Fruit fly (Drosophila melanogaster) whole organism, prepupa: ENCODE results near the gene pum.

Experiments
- CG10631 ChIP-seq: fragments of 200-800 bp; sonication (Bioruptor generic); optimal IDR thresholded peaks from 2 replicates; lab custom pipeline; 2016; ENCODE audit warnings: missing biosample characterization, missing genetic modification characterization
- CG10669 ChIP-seq: fragments of 200-800 bp; sonication (Bioruptor generic); optimal IDR thresholded peaks from 3 replicates; lab custom pipeline; 2018; ENCODE audit warnings: missing biosample characterization, mild to moderate bottlenecking, missing genetic modification characterization, moderate library complexity
- CG11762 ChIP-seq: fragments of 200-800 bp; sonication (Bioruptor generic); optimal IDR thresholded peaks from 3 replicates; lab custom pipeline; 2016; ENCODE audit warnings: missing biosample characterization, missing genetic modification characterization; ENCODE audit not compliant: insufficient read depth
- CG15336 ChIP-seq: fragments of 200-800 bp; sonication (Bioruptor generic); IDR thresholded peaks from 2 replicates; pipeline ENCODE4 v1.3.6; 2022; ENCODE audit warnings: missing biosample characterization, missing genetic modification characterization
- CG3032 ChIP-seq: fragments of 200-800 bp; optimal IDR thresholded peaks from 2 replicates; lab custom pipeline; 2019; ENCODE audit warnings: missing biosample characterization, mild to moderate bottlenecking, missing genetic modification characterization, moderate library complexity
- CG31627 ChIP-seq: fragments of 200-800 bp; sonication (Bioruptor generic); optimal IDR thresholded peaks from 3 replicates; lab custom pipeline; 2016; ENCODE audit warnings: missing biosample characterization, missing genetic modification characterization
- CG34406 ChIP-seq: fragments of 200-800 bp; sonication (Bioruptor generic); optimal IDR thresholded peaks from 3 replicates; lab custom pipeline; 2016; ENCODE audit warnings: missing biosample characterization, missing genetic modification characterization
- CG6276 ChIP-seq: fragments of 200-800 bp; sonication (Bioruptor generic); optimal IDR thresholded peaks from 2 replicates; lab custom pipeline; 2017; ENCODE audit warnings: missing biosample characterization, mild to moderate bottlenecking, missing genetic modification characterization
- CG6792 ChIP-seq: fragments of 200-800 bp; sonication (Bioruptor generic); optimal IDR thresholded peaks from 3 replicates; lab custom pipeline; 2016; ENCODE audit warnings: missing biosample characterization, missing genetic modification characterization
- CG6854 ChIP-seq: fragments of 200-800 bp; sonication (Bioruptor generic); optimal IDR thresholded peaks from 2 replicates; lab custom pipeline; 2017; ENCODE audit warnings: missing biosample characterization, mild to moderate bottlenecking, missing genetic modification characterization
- CG7368 ChIP-seq: fragments of 200-800 bp; sonication (Bioruptor generic); optimal IDR thresholded peaks from 3 replicates; lab custom pipeline; 2016; ENCODE audit warnings: missing biosample characterization, missing genetic modification characterization
- CG8632 ChIP-seq: fragments of 200-800 bp; sonication (Bioruptor generic); optimal IDR thresholded peaks from 3 replicates; lab custom pipeline; 2016; ENCODE audit warnings: missing biosample characterization, missing genetic modification characterization
- Eip75B ChIP-seq: fragments of 200-800 bp; sonication (Bioruptor generic); optimal IDR thresholded peaks from 3 replicates; lab custom pipeline; 2016; ENCODE audit warnings: missing biosample characterization, missing genetic modification characterization
- Eip93F ChIP-seq: fragments of 200-800 bp; sonication (Bioruptor generic); optimal IDR thresholded peaks from 2 replicates; lab custom pipeline; 2016; ENCODE audit warnings: missing biosample characterization, mild to moderate bottlenecking, missing genetic modification characterization
- Ets21C ChIP-seq: fragments of 200-800 bp; sonication (Bioruptor generic); optimal IDR thresholded peaks from 3 replicates; lab custom pipeline; 2016; ENCODE audit warnings: missing biosample characterization, missing genetic modification characterization
- Ets96B ChIP-seq: fragments of 200-800 bp; optimal IDR thresholded peaks from 2 replicates; lab custom pipeline; 2019; ENCODE audit warnings: missing biosample characterization, mild to moderate bottlenecking, missing genetic modification characterization, moderate library complexity
- Hr38 ChIP-seq: sonication (Bioruptor generic); optimal IDR thresholded peaks from 2 replicates; lab custom pipeline; 2016; ENCODE audit warnings: missing biosample characterization, missing genetic modification characterization
- Hr39 ChIP-seq: fragments of 200-800 bp; sonication (Bioruptor generic); optimal IDR thresholded peaks from 2 replicates; lab custom pipeline; 2016; ENCODE audit warnings: missing biosample characterization, missing genetic modification characterization
- Lpt ChIP-seq: fragments of 200-800 bp; sonication (Bioruptor generic); optimal IDR thresholded peaks from 3 replicates; lab custom pipeline; 2016; ENCODE audit warnings: missing biosample characterization, missing genetic modification characterization
- OdsH ChIP-seq: fragments of 200-800 bp; sonication (Bioruptor generic); optimal IDR thresholded peaks from 3 replicates; lab custom pipeline; 2016; ENCODE audit warnings: missing biosample characterization, missing genetic modification characterization
- Smox ChIP-seq: fragments of 200-800 bp; sonication (Bioruptor generic); optimal IDR thresholded peaks from 3 replicates; lab custom pipeline; 2016; ENCODE audit warnings: missing biosample characterization, missing genetic modification characterization
- Sox14 ChIP-seq: fragments of 200-800 bp; sonication (Bioruptor generic); optimal IDR thresholded peaks from 3 replicates; lab custom pipeline; 2016; ENCODE audit warnings: missing biosample characterization, missing genetic modification characterization
- Sox15 ChIP-seq: fragments of 200-800 bp; sonication (Bioruptor generic); optimal IDR thresholded peaks from 3 replicates; lab custom pipeline; 2016; ENCODE audit warnings: missing biosample characterization, missing genetic modification characterization
- achi ChIP-seq: fragments of 200-800 bp; sonication (Bioruptor generic); optimal IDR thresholded peaks from 3 replicates; lab custom pipeline; 2016; ENCODE audit warnings: missing biosample characterization, missing genetic modification characterization
- acj6 ChIP-seq: fragments of 200-800 bp; sonication (Bioruptor generic); optimal IDR thresholded peaks from 3 replicates; lab custom pipeline; 2016; ENCODE audit warnings: missing biosample characterization, missing genetic modification characterization
- cyc ChIP-seq: fragments of 200-800 bp; sonication (Bioruptor generic); optimal IDR thresholded peaks from 3 replicates; lab custom pipeline; 2016; ENCODE audit warnings: missing biosample characterization, missing genetic modification characterization
- dac ChIP-seq: fragments of 200-800 bp; sonication (Bioruptor generic); optimal IDR thresholded peaks from 2 replicates; lab custom pipeline; 2017; ENCODE audit warnings: missing biosample characterization, mild to moderate bottlenecking, missing genetic modification characterization
- dsx ChIP-seq: fragments of 200-800 bp; optimal IDR thresholded peaks from 3 replicates; lab custom pipeline; 2019; ENCODE audit warnings: missing biosample characterization, mild to moderate bottlenecking, missing genetic modification characterization, moderate library complexity; ENCODE audit not compliant: poor library complexity, severe bottlenecking
- eg ChIP-seq: fragments of 200-800 bp; sonication (Bioruptor generic); IDR thresholded peaks from 3 replicates; pipeline ENCODE4 v1.3.6; 2022; ENCODE audit warnings: missing biosample characterization, missing genetic modification characterization
- fd59A ChIP-seq: fragments of 200-800 bp; sonication (Bioruptor generic); optimal IDR thresholded peaks from 2 replicates; lab custom pipeline; 2017; ENCODE audit warnings: missing biosample characterization, mild to moderate bottlenecking, missing genetic modification characterization, missing genetic modification reagents
- lz ChIP-seq: fragments of 200-800 bp; sonication (Bioruptor generic); optimal IDR thresholded peaks from 3 replicates; lab custom pipeline; 2016; ENCODE audit warnings: missing biosample characterization, missing genetic modification characterization
- net ChIP-seq: fragments of 200-800 bp; sonication (Bioruptor generic); optimal IDR thresholded peaks from 3 replicates; lab custom pipeline; 2016; ENCODE audit warnings: missing biosample characterization, missing genetic modification characterization
- pdm3 ChIP-seq: fragments of 200-800 bp; sonication (Bioruptor generic); optimal IDR thresholded peaks from 3 replicates; lab custom pipeline; 2016; ENCODE audit warnings: missing biosample characterization, missing genetic modification characterization
- salr ChIP-seq, 2 experiments: fragments of 200-800 bp; sonication (Bioruptor generic); optimal IDR thresholded peaks; 3 replicates each; lab custom pipeline; 2016 to 2018; ENCODE audit warnings: missing biosample characterization in 2 of 2, missing genetic modification characterization in 2 of 2, mild to moderate bottlenecking in 1 of 2
- svp ChIP-seq: fragments of 200-800 bp; sonication (Bioruptor generic); peaks from one replicate; lab custom pipeline; 2016; ENCODE audit warnings: missing biosample characterization, missing genetic modification characterization
- topi ChIP-seq: fragments of 200-800 bp; sonication (Bioruptor generic); optimal IDR thresholded peaks from 3 replicates; lab custom pipeline; 2016; ENCODE audit warnings: missing biosample characterization, missing genetic modification characterization
- vri ChIP-seq: fragments of 200-800 bp; sonication (Bioruptor generic); optimal IDR thresholded peaks from 3 replicates; lab custom pipeline; 2016; ENCODE audit warnings: missing biosample characterization, mild to moderate bottlenecking, missing genetic modification characterization

pum gene

DNA sequence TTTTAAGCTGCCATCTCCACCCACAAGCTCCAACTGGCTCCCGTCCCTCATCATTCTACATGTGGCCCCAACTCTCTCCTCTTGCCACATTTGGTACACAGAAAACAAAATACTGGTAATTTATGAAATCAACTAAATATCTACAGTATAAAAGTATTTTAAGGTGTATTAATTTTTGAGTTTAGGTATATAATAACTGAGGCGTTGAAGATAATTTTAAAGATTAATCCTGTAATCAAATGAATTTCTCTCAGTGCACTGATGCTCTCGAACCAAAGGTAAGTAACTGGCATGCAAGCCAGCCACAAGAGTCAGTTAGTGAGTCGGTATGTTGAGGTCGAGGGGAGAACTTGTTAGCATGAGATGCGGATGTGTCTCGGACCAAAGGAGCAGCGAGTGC is 90.0 kb downstream of the pum start (continued):
- TF ChIP-seq CG6276 (GFP tag; lab: Kevin White, UChicago) (peak; percentile 46), CG11762 (GFP tag; lab: Kevin White, UChicago) (peak; percentile 72), lz (GFP tag; lab: Kevin White, UChicago) (peak; percentile 88), OdsH (GFP tag; lab: Kevin White, UChicago) (peak; percentile 86), CG31627 (GFP tag; lab: Kevin White, UChicago) (peak; percentile 85), fd59A (GFP tag; lab: Kevin White, UChicago) (peak; percentile 83), CG6792 (peak; percentile 87), dac (GFP tag; lab: Kevin White, UChicago) (peak; percentile 20), salr (GFP tag; optimal IDR thresholded peaks at IDR 0.05; lab: Kevin White, UChicago) (peak; percentile 61 to 84), Sox14 (GFP tag; lab: Kevin White, UChicago) (peak; percentile 90), Lpt (GFP tag; lab: Kevin White, UChicago) (peak; percentile 85), Ets21C (GFP tag; lab: Kevin White, UChicago) (peak; percentile 70), eg (peak; percentile 76), CG6854 (peak; percentile 68), CG34406 (peak; percentile 82), pdm3 (GFP tag; lab: Kevin White, UChicago) (peak; percentile 86), achi (GFP tag; lab: Kevin White, UChicago) (peak; percentile 86), topi (peak; percentile 89), Hr38 (GFP tag; lab: Kevin White, UChicago) (no peak), svp (peak; percentile 94), dsx (GFP tag; lab: Kevin White, UChicago) (peak; percentile 91), CG15336 (GFP tag; lab: Robert Waterston, UW) (peak; percentile 77), CG10669 (peak; percentile 83), acj6 (GFP tag; lab: Kevin White, UChicago) (peak; percentile 86), vri (GFP tag; lab: Kevin White, UChicago) (peak; percentile 63), Hr39 (GFP tag; lab: Kevin White, UChicago) (peak; percentile 87), CG7368 (GFP tag; lab: Kevin White, UChicago) (peak; percentile 71), cyc (peak; percentile 86), net (GFP tag; lab: Kevin White, UChicago) (peak; percentile 82), CG8632 (GFP tag; lab: Kevin White, UChicago) (peak; percentile 79)

- no peak for TF ChIP-seq CG3032
- TF ChIP-seq Eip75B (GFP tag; lab: Kevin White, UChicago), result no peak
- TF ChIP-seq pdm3 (GFP tag; lab: Kevin White, UChicago), result no peak
- TF ChIP-seq Eip93F, result no peak
Measured at dm6 chr3R:9145098-9145497, 92.4 kb downstream of the pum start.

dm6 chr3R:9144003-9144721 is 93.3 kb downstream of the pum start:
- TF ChIP-seq CG34406 (no peak), Sox15 (GFP tag; lab: Kevin White, UChicago) (no peak), Ets96B (tag; lab: Kevin White, UChicago) (no peak), lz (GFP tag; lab: Kevin White, UChicago) (no peak), CG10631 (no peak), Smox (GFP tag; lab: Kevin White, UChicago) (no peak), vri (GFP tag; lab: Kevin White, UChicago) (no peak)
